Fruit fly (Drosophila melanogaster) whole organism, embryonic: ENCODE data around the gene Gclm.

Experiments used
- Atf6 ChIP-seq: fragments of 200-800 bp; sonication (Bioruptor generic); IDR thresholded peaks from 2 replicates; pipeline ENCODE4 v1.3.6; 2022; ENCODE audit warnings: missing biosample characterization, missing genetic modification characterization
- Bteb2 ChIP-seq: fragments of 200-800 bp; sonication (Bioruptor generic); optimal IDR thresholded peaks from 2 replicates; lab custom pipeline; 2016; ENCODE audit warnings: missing biosample characterization, missing genetic modification characterization
- CG10959 ChIP-seq: fragments of 200-800 bp; sonication (Bioruptor generic); IDR thresholded peaks from 2 replicates; pipeline ENCODE4 v1.3.6; 2022; ENCODE audit warnings: missing biosample characterization, missing genetic modification characterization
- CG10979 ChIP-seq: fragments of 200-800 bp; sonication (Bioruptor generic); optimal IDR thresholded peaks from 2 replicates; lab custom pipeline; 2018; ENCODE audit warnings: missing biosample characterization, mild to moderate bottlenecking, missing genetic modification characterization, moderate library complexity
- CG12155 ChIP-seq: fragments of 200-800 bp; sonication (Bioruptor generic); optimal IDR thresholded peaks from 3 replicates; lab custom pipeline; 2016; ENCODE audit warnings: missing biosample characterization, missing genetic modification characterization
- CG1233 ChIP-seq: fragments of 200-800 bp; sonication (Bioruptor generic); optimal IDR thresholded peaks from 4 replicates; lab custom pipeline; 2018; ENCODE audit warnings: missing biosample characterization, mild to moderate bottlenecking, missing genetic modification characterization
- CG12744 ChIP-seq: fragments of 200-800 bp; sonication (Bioruptor generic); optimal IDR thresholded peaks from 2 replicates; lab custom pipeline; 2016; ENCODE audit warnings: missing biosample characterization, missing genetic modification characterization
- CG14667 ChIP-seq: fragments of 200-800 bp; sonication (Bioruptor generic); IDR thresholded peaks from 2 replicates; pipeline ENCODE4 v1.3.6; 2022; ENCODE audit warnings: missing biosample characterization, missing genetic modification characterization
- CG1529 ChIP-seq: fragments of 200-800 bp; sonication (Bioruptor generic); optimal IDR thresholded peaks from 3 replicates; lab custom pipeline; 2018; ENCODE audit warnings: missing biosample characterization, missing genetic modification characterization
- CG16815 ChIP-seq: fragments of 200-800 bp; sonication (Bioruptor generic); optimal IDR thresholded peaks from 3 replicates; lab custom pipeline; 2017; ENCODE audit warnings: missing biosample characterization, mild to moderate bottlenecking, missing genetic modification characterization
- CG17568 ChIP-seq: fragments of 200-800 bp; sonication (Bioruptor generic); optimal IDR thresholded peaks from 2 replicates; lab custom pipeline; 2018; ENCODE audit warnings: missing biosample characterization, mild to moderate bottlenecking, missing genetic modification characterization, moderate library complexity
- CG31388 ChIP-seq: fragments of 200-800 bp; sonication (Bioruptor generic); optimal IDR thresholded peaks from 2 replicates; lab custom pipeline; 2016; ENCODE audit warnings: missing biosample characterization, missing genetic modification characterization
- CG32767 ChIP-seq: fragments of 200-800 bp; sonication (Bioruptor generic); IDR thresholded peaks from 2 replicates; pipeline ENCODE4 v1.3.6; 2022; ENCODE audit warnings: missing biosample characterization, missing genetic modification characterization
- CG33557 ChIP-seq: fragments of 200-800 bp; sonication (Bioruptor generic); optimal IDR thresholded peaks from 2 replicates; lab custom pipeline; 2019; ENCODE audit warnings: missing biosample characterization, mild to moderate bottlenecking, missing genetic modification characterization, moderate library complexity
- CG3726 ChIP-seq: fragments of 200-800 bp; sonication (Bioruptor generic); IDR thresholded peaks from 3 replicates; pipeline ENCODE4, ENCODE4 v1.3.6; 2022; ENCODE audit warnings: missing biosample characterization, missing genetic modification characterization
- CG4328 ChIP-seq: fragments of 200-800 bp; sonication (Bioruptor generic); optimal IDR thresholded peaks from 3 replicates; lab custom pipeline; 2017; ENCODE audit warnings: missing biosample characterization, missing genetic modification reagents, missing genetic modification characterization
- CG4360 ChIP-seq: fragments of 200-800 bp; sonication (Bioruptor generic); IDR thresholded peaks from 2 replicates; pipeline ENCODE4 v1.3.6; 2022; ENCODE audit warnings: missing biosample characterization, missing genetic modification characterization
- CG4820 ChIP-seq: fragments of 200-800 bp; sonication (Bioruptor generic); optimal IDR thresholded peaks from 3 replicates; lab custom pipeline; 2016; ENCODE audit warnings: missing biosample characterization, missing genetic modification characterization
- CG7839 ChIP-seq: fragments of 200-800 bp; sonication (Bioruptor generic); optimal IDR thresholded peaks from 3 replicates; lab custom pipeline; 2018; ENCODE audit warnings: missing biosample characterization, mild to moderate bottlenecking, missing genetic modification characterization, moderate library complexity
- CG7928 ChIP-seq: fragments of 200-800 bp; sonication (Bioruptor generic); optimal IDR thresholded peaks from 2 replicates; lab custom pipeline; 2017; ENCODE audit warnings: missing biosample characterization, mild to moderate bottlenecking, missing genetic modification characterization
- CG7987 ChIP-seq: fragments of 200-800 bp; sonication (Bioruptor generic); optimal IDR thresholded peaks from 2 replicates; lab custom pipeline; 2018; ENCODE audit warnings: missing biosample characterization, mild to moderate bottlenecking, missing genetic modification characterization, moderate library complexity
- Dek ChIP-seq: fragments of 200-800 bp; sonication (Bioruptor generic); optimal IDR thresholded peaks from 3 replicates; lab custom pipeline; 2019; ENCODE audit warnings: missing biosample characterization, mild to moderate bottlenecking, missing genetic modification characterization, moderate library complexity
- E2f1 ChIP-seq: fragments of 200-800 bp; sonication (Bioruptor generic); IDR thresholded peaks from 2 replicates; pipeline ENCODE4 v1.3.6; 2022; ENCODE audit warnings: missing biosample characterization, missing genetic modification characterization
- Ets65A ChIP-seq: fragments of 200-800 bp; sonication (Bioruptor generic); peaks from one replicate; lab custom pipeline; 2016; ENCODE audit warnings: missing biosample characterization, missing genetic modification characterization
- Fer3 ChIP-seq: fragments of 200-800 bp; sonication (Bioruptor generic); optimal IDR thresholded peaks from 2 replicates; lab custom pipeline; 2018; ENCODE audit warnings: missing biosample characterization, mild to moderate bottlenecking, missing genetic modification characterization, moderate library complexity
- HmgZ ChIP-seq: fragments of 200-800 bp; sonication (Bioruptor generic); optimal IDR thresholded peaks from 2 replicates; lab custom pipeline; 2018; ENCODE audit warnings: missing biosample characterization, mild to moderate bottlenecking, missing genetic modification characterization
- Hr3 ChIP-seq: fragments of 200-800 bp; sonication (Bioruptor generic); optimal IDR thresholded peaks from 3 replicates; lab custom pipeline; 2016; ENCODE audit warnings: missing biosample characterization, missing genetic modification characterization
- MBD-R2 ChIP-seq: fragments of 200-800 bp; sonication (Bioruptor generic); IDR thresholded peaks from 2 replicates; pipeline ENCODE4 v1.3.6; 2022; ENCODE audit warnings: missing biosample characterization, missing genetic modification characterization
- NC2β ChIP-seq: fragments of 200-800 bp; sonication (Bioruptor generic); optimal IDR thresholded peaks from 2 replicates; lab custom pipeline; 2016; ENCODE audit warnings: missing biosample characterization, missing genetic modification characterization
- Pdp1 ChIP-seq, 2 experiments: fragments of 200-800 bp; sonication (Bioruptor generic); optimal IDR thresholded peaks; 3 replicates each; lab custom pipeline; 2016; ENCODE audit warnings: missing biosample characterization in 2 of 2, missing genetic modification characterization in 2 of 2, mild to moderate bottlenecking in 1 of 2, moderate library complexity in 1 of 2
- Sox102F ChIP-seq: fragments of 200-800 bp; sonication (Bioruptor generic); optimal IDR thresholded peaks from 2 replicates; lab custom pipeline; 2018; ENCODE audit warnings: missing biosample characterization, mild to moderate bottlenecking, missing genetic modification characterization, moderate library complexity
- YL-1 ChIP-seq: fragments of 200-800 bp; sonication (Bioruptor generic); optimal IDR thresholded peaks from 3 replicates; lab custom pipeline; 2017; ENCODE audit warnings: missing biosample characterization, mild to moderate bottlenecking, missing genetic modification characterization
- ap ChIP-seq: fragments of 200-800 bp; sonication (Bioruptor generic); IDR thresholded peaks from 2 replicates; pipeline ENCODE4 v1.3.6; 2022; ENCODE audit warnings: missing biosample characterization, missing genetic modification characterization
- bab2 ChIP-seq: fragments of 200-800 bp; sonication (Bioruptor generic); optimal IDR thresholded peaks from 2 replicates; lab custom pipeline; 2016; ENCODE audit warnings: missing biosample characterization, missing genetic modification characterization
- br ChIP-seq: fragments of >200 bp; optimal IDR thresholded peaks from 2 replicates; lab custom pipeline; 2017
- chif ChIP-seq, 2 experiments: fragments of 200-800 bp; sonication (Bioruptor generic); optimal IDR thresholded peaks; 3 replicates each; lab custom pipeline; 2016; ENCODE audit warnings: missing biosample characterization in 2 of 2, missing genetic modification characterization in 2 of 2
- chm ChIP-seq: fragments of 200-800 bp; sonication (Bioruptor generic); IDR thresholded peaks from 2 replicates; pipeline ENCODE4 v1.3.6; 2022; ENCODE audit warnings: missing biosample characterization, missing genetic modification characterization
- ci ChIP-seq: fragments of 200-800 bp; sonication (Bioruptor generic); IDR thresholded peaks from 3 replicates; pipeline ENCODE4 v1.3.6; 2022; ENCODE audit warnings: missing biosample characterization, missing genetic modification characterization
- cwo ChIP-seq: fragments of 200-800 bp; sonication (Bioruptor generic); optimal IDR thresholded peaks from 3 replicates; lab custom pipeline; 2017; ENCODE audit warnings: missing biosample characterization, missing genetic modification characterization, mild to moderate bottlenecking, moderate library complexity, missing genetic modification reagents
- dpn ChIP-seq, 2 experiments: fragments of 200-800 bp; sonication (Bioruptor generic); optimal IDR thresholded peaks; 3 replicates each; lab custom pipeline; 2016; ENCODE audit warnings: missing biosample characterization in 2 of 2, missing genetic modification characterization in 2 of 2
- eve ChIP-seq, 2 experiments: fragments of >200 bp; optimal IDR thresholded peaks; 2 replicates each; lab custom pipeline; 2017; ENCODE audit warnings: missing biosample characterization in 2 of 2, missing genetic modification characterization in 2 of 2
- jumu ChIP-seq: fragments of 200-800 bp; sonication (Bioruptor generic); optimal IDR thresholded peaks from 3 replicates; lab custom pipeline; 2016; ENCODE audit warnings: missing biosample characterization, missing genetic modification characterization
- lbe ChIP-seq: fragments of 200-800 bp; sonication (Bioruptor generic); optimal IDR thresholded peaks from 2 replicates; lab custom pipeline; 2016; ENCODE audit warnings: missing biosample characterization, mild to moderate bottlenecking, missing genetic modification characterization
- nerfin-1 ChIP-seq: fragments of 200-800 bp; sonication (Bioruptor generic); optimal IDR thresholded peaks from 3 replicates; lab custom pipeline; 2019; ENCODE audit warnings: missing biosample characterization, mild to moderate bottlenecking, missing genetic modification characterization, moderate library complexity
- pan ChIP-seq, 4 experiments: fragments of >200 bp in 3 of 4; fragments of 200-800 bp in 1 of 4; sonication (Bioruptor generic) in 1 of 4; optimal IDR thresholded peaks in 3 of 4; IDR thresholded peaks in 1 of 4; 2 replicates each; pipeline versions ENCODE4 v1.3.6 to Lab custom; 2017 to 2022; ENCODE audit warnings: missing biosample characterization in 2 of 4, missing genetic modification characterization in 2 of 4, mixed read lengths in 1 of 4
- sens-2 ChIP-seq: fragments of 200-800 bp; sonication (Bioruptor generic); IDR thresholded peaks from 2 replicates; pipeline ENCODE4 v1.3.6; 2022; ENCODE audit warnings: missing biosample characterization, missing genetic modification characterization
- sisA ChIP-seq: fragments of 200-800 bp; sonication (Bioruptor generic); IDR thresholded peaks from 2 replicates; pipeline ENCODE4 v1.3.6; 2022; ENCODE audit warnings: missing biosample characterization, missing genetic modification characterization
- tgo ChIP-seq: fragments of 200-800 bp; sonication (Bioruptor generic); IDR thresholded peaks from 3 replicates; pipeline ENCODE4 v1.3.6; 2022; ENCODE audit warnings: missing biosample characterization, missing genetic modification characterization
- toy ChIP-seq: fragments of 200-800 bp; sonication (Bioruptor generic); IDR thresholded peaks from 2 replicates; pipeline ENCODE4 v1.3.6; 2022; ENCODE audit warnings: missing biosample characterization, missing genetic modification characterization
- tup ChIP-seq: fragments of 200-800 bp; sonication (Bioruptor generic); optimal IDR thresholded peaks from 2 replicates; lab custom pipeline; 2016; ENCODE audit warnings: missing biosample characterization, mild to moderate bottlenecking, missing genetic modification characterization, moderate library complexity
- zen2 ChIP-seq: fragments of 200-800 bp; sonication (Bioruptor generic); IDR thresholded peaks from 3 replicates; pipeline ENCODE4 v1.3.6; 2022; ENCODE audit warnings: missing biosample characterization, missing genetic modification characterization; ENCODE audit not compliant: partially characterized antibody

The Gclm gene

DNA sequence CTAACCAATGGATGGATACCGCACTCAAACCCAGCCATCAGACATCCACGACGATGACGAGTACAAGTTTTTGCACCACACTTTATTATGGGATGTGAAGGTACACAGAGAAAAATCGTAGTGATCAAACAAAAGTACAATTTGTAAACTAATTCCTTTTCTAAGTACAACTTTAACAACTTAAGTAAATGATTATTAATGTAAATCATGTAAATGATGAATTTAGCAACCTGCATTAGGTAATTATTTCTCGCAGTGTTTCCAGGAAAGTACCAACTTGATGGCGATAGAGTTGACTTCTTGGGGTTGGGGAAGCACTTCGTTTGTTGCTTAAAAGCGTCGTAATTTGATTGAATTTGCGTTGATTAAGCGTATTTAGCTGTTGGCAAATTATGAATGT is 23.2 kb downstream of the Gclm start (continued):
- peak; percentile 76 for TF ChIP-seq Sox102F (GFP tag; lab: Kevin White, UChicago)
- peak; percentile 50 for TF ChIP-seq Dek (tag; lab: Kevin White, UChicago)
- 0 out of 2 replicates have a peak, but pooled peaks have one; percentile 34 for TF ChIP-seq E2f1 (GFP tag; lab: Robert Waterston, UW)
- TF ChIP-seq tup (GFP tag; lab: Kevin White, UChicago) = peak; percentile 47
- TF ChIP-seq ap (GFP tag; lab: Robert Waterston, UW) = peak; percentile 77
- peak; percentile 42 for TF ChIP-seq CG1529
- peak; percentile 88 for TF ChIP-seq ci
- TF ChIP-seq HmgZ (tag; lab: Kevin White, UChicago) = peak; percentile 42
- TF ChIP-seq CG16815 = peak; percentile 59
- TF ChIP-seq eve (GFP tag; optimal IDR thresholded peaks at IDR 0.05; lab: Kevin White, UChicago) = peak in 1 of 2 experiments; percentile 77
- peak; percentile 11 for TF ChIP-seq CG31388 (GFP tag; lab: Kevin White, UChicago)
- TF ChIP-seq br (lab: Kevin White, UChicago) = no peak
- TF ChIP-seq CG17568 (GFP tag; lab: Kevin White, UChicago) = peak; percentile 50
- TF ChIP-seq Ets65A = peak; percentile 93
- TF ChIP-seq bab2 (GFP tag; lab: Kevin White, UChicago) = peak; percentile 46
- peak; percentile 62 for TF ChIP-seq Fer3 (tag; lab: Kevin White, UChicago)
- TF ChIP-seq CG4820 (GFP tag; lab: Kevin White, UChicago) = peak; percentile 60
- peak; percentile 67 for TF ChIP-seq CG12155 (GFP tag; lab: Kevin White, UChicago)
- peak; percentile 70 for TF ChIP-seq Hr3 (GFP tag; lab: Kevin White, UChicago)
- TF ChIP-seq CG4328 (GFP tag; lab: Kevin White, UChicago) = no peak
- TF ChIP-seq jumu (GFP tag; lab: Kevin White, UChicago) = peak; percentile 3
- no peak for TF ChIP-seq CG7928 (GFP tag; lab: Kevin White, UChicago)
- peak; percentile 37 for TF ChIP-seq CG1233 (GFP tag; lab: Kevin White, UChicago)
- TF ChIP-seq dpn (GFP tag; optimal IDR thresholded peaks at IDR 0.05; lab: Kevin White, UChicago) = peak; percentile 48 to 75
- peak; percentile 41; the same call in 1 of the 2 replicates for TF ChIP-seq MBD-R2
- TF ChIP-seq CG12744 = peak; percentile 2
- TF ChIP-seq CG3726 (GFP tag; lab: Robert Waterston, UW) = no peak
- TF ChIP-seq chm (GFP tag; lab: Robert Waterston, UW) = no peak
- peak; percentile 72 for TF ChIP-seq CG7839 (tag; lab: Kevin White, UChicago)
- peak; percentile 34 for TF ChIP-seq nerfin-1
- TF ChIP-seq tgo = peak; percentile 55
- no peak for TF ChIP-seq lbe
- 0 out of 2 replicates have a peak, but pooled peaks have one; percentile 13 for TF ChIP-seq CG14667 (GFP tag; lab: Robert Waterston, UW)
- TF ChIP-seq YL-1 (GFP tag; lab: Kevin White, UChicago) = no peak
- no peak for TF ChIP-seq pan (optimal IDR thresholded peaks at IDR 0.05; lab: Kevin White, UChicago)
- peak in 1 of 2 experiments; percentile 58 for TF ChIP-seq pan (GFP tag; optimal IDR thresholded peaks at IDR 0.05 in 1 of 2, IDR thresholded peaks at IDR 0.05 in 1 of 2)
- peak; percentile 56 for TF ChIP-seq sisA (GFP tag; lab: Robert Waterston, UW)
- no peak for TF ChIP-seq zen2 (GFP tag; lab: Robert Waterston, UW)
- peak; percentile 59 for TF ChIP-seq CG10979 (tag; lab: Kevin White, UChicago)
- peak; percentile 56 for TF ChIP-seq Bteb2 (GFP tag; lab: Kevin White, UChicago)
- TF ChIP-seq Atf6 (GFP tag; lab: Robert Waterston, UW) = peak; percentile 85
- TF ChIP-seq cwo (GFP tag; lab: Kevin White, UChicago) = peak; percentile 63
- TF ChIP-seq sens-2 = peak; percentile 62
- 0 out of 2 replicates have a peak, but pooled peaks have one; percentile 13 for TF ChIP-seq CG4360 (GFP tag; lab: Robert Waterston, UW)
- TF ChIP-seq CG7987 (GFP tag; lab: Kevin White, UChicago) = no peak
- no peak for TF ChIP-seq CG33557 (GFP tag; lab: Kevin White, UChicago)
- peak; percentile 61 to 65 for TF ChIP-seq chif (GFP tag; optimal IDR thresholded peaks at IDR 0.05; lab: Kevin White, UChicago)
- TF ChIP-seq CG10959 = peak; percentile 40
- TF ChIP-seq CG32767 (GFP tag; lab: Robert Waterston, UW) = peak; percentile 60; the same call in 1 of the 2 replicates
- peak; percentile 66 for TF ChIP-seq NC2β (GFP tag; lab: Kevin White, UChicago)
- TF ChIP-seq Pdp1 (GFP tag; optimal IDR thresholded peaks at IDR 0.05; lab: Kevin White, UChicago) = peak in 1 of 2 experiments; percentile 22
- TF ChIP-seq toy = no peak
